Fruit fly (Drosophila melanogaster): ENCODE measurements around the gene Spn88Ea.

The Spn88Ea gene

dm6 chr3R:15206273-15206672 is at the start of gene Spn88Ea:
Spn88Ea (minus strand) TSS chr3R:15206447.
- TF ChIP-seq fd96Ca (GFP tag; IDR thresholded peaks at IDR 0.05), result no peak
- TF ChIP-seq rn (GFP tag; IDR thresholded peaks at IDR 0.05), result no peak
- TF ChIP-seq CG8301 (tag; optimal IDR thresholded peaks at IDR 0.05), result no peak
- TF ChIP-seq Ets98B (GFP tag; IDR thresholded peaks at IDR 0.05), result peak; percentile 40; the same call in 1 of the 2 replicates
- peak; percentile 20 for TF ChIP-seq EcR (GFP tag; optimal IDR thresholded peaks at IDR 0.05)
- no peak for TF ChIP-seq CG32121 (GFP tag; IDR thresholded peaks at IDR 0.05)

- no peak for TF ChIP-seq CG14655 (GFP tag; optimal IDR thresholded peaks at IDR 0.05)
- TF ChIP-seq Pif1B (GFP tag; optimal IDR thresholded peaks at IDR 0.05), result no peak
- TF ChIP-seq CG15710 (tag; optimal IDR thresholded peaks at IDR 0.05), result peak; percentile 74
- no peak for TF ChIP-seq CG13204 (GFP tag; optimal IDR thresholded peaks at IDR 0.05)
- no peak for TF ChIP-seq CG17806 (tag; optimal IDR thresholded peaks at IDR 0.05)
- no peak for TF ChIP-seq CG9948 (tag; optimal IDR thresholded peaks at IDR 0.05)
- TF ChIP-seq CG8159 (tag; optimal IDR thresholded peaks at IDR 0.05), result peak; percentile 62
- no peak for TF ChIP-seq CG10348 (GFP tag; IDR thresholded peaks at IDR 0.05)
- peak; percentile 72; the same call in 2 of the 3 replicates for TF ChIP-seq CG4496 (GFP tag; IDR thresholded peaks at IDR 0.05)
- TF ChIP-seq CG8301 (tag; optimal IDR thresholded peaks at IDR 0.05), result no peak
- TF ChIP-seq Pif1A (GFP tag; optimal IDR thresholded peaks at IDR 0.05), result no peak
- peak; percentile 70 for TF ChIP-seq CG32121 (GFP tag; IDR thresholded peaks at IDR 0.05)
- TF ChIP-seq fd96Ca (GFP tag; IDR thresholded peaks at IDR 0.05), result peak; percentile 67
- TF ChIP-seq CG12605 (GFP tag; IDR thresholded peaks at IDR 0.05), result peak; percentile 60
- TF ChIP-seq Ets98B (GFP tag; IDR thresholded peaks at IDR 0.05), result peak; percentile 81
- TF ChIP-seq EcR (GFP tag; optimal IDR thresholded peaks at IDR 0.05), result no peak
- no peak for TF ChIP-seq D1 (tag; optimal IDR thresholded peaks at IDR 0.05)
- TF ChIP-seq gl (tag; optimal IDR thresholded peaks at IDR 0.05), result no peak
- peak; percentile 56 for TF ChIP-seq rn (GFP tag; IDR thresholded peaks at IDR 0.05)
- no peak for TF ChIP-seq Snoo (tag; optimal IDR thresholded peaks at IDR 0.05)
- peak; percentile 40 for TF ChIP-seq CG34367 (tag; optimal IDR thresholded peaks at IDR 0.05)
Measured at dm6 chr3R:15250454-15250853, 44.2 kb upstream of the Spn88Ea start.

- no peak for TF ChIP-seq Pif1B (GFP tag; optimal IDR thresholded peaks at IDR 0.05)
- TF ChIP-seq Snoo (tag; optimal IDR thresholded peaks at IDR 0.05), result no peak
- no peak for TF ChIP-seq CG8159 (tag; optimal IDR thresholded peaks at IDR 0.05)
- no peak for TF ChIP-seq CG10348 (GFP tag; IDR thresholded peaks at IDR 0.05)
- no peak for TF ChIP-seq D1 (tag; optimal IDR thresholded peaks at IDR 0.05)
- TF ChIP-seq CG34367 (tag; optimal IDR thresholded peaks at IDR 0.05), result no peak
- no peak for TF ChIP-seq rn (GFP tag; IDR thresholded peaks at IDR 0.05)
- TF ChIP-seq gl (tag; optimal IDR thresholded peaks at IDR 0.05), result no peak
- TF ChIP-seq CG17806 (tag; optimal IDR thresholded peaks at IDR 0.05), result no peak
- no peak for TF ChIP-seq Pif1A (GFP tag; optimal IDR thresholded peaks at IDR 0.05)
- no peak for TF ChIP-seq EcR (GFP tag; optimal IDR thresholded peaks at IDR 0.05)
- no peak for TF ChIP-seq CG13204 (GFP tag; optimal IDR thresholded peaks at IDR 0.05)
- TF ChIP-seq Ets98B (GFP tag; IDR thresholded peaks at IDR 0.05), result no peak
- TF ChIP-seq CG32121 (GFP tag; IDR thresholded peaks at IDR 0.05), result no peak
- no peak for TF ChIP-seq CG14655 (GFP tag; optimal IDR thresholded peaks at IDR 0.05)
- no peak for TF ChIP-seq CG15710 (tag; optimal IDR thresholded peaks at IDR 0.05)
- TF ChIP-seq fd96Ca (GFP tag; IDR thresholded peaks at IDR 0.05), result no peak
Measured at dm6 chr3R:15249735-15250134, 43.5 kb upstream of the Spn88Ea start, which contains the start of gene CG42404. CG42404 (plus strand) TSS chr3R:15250094.

- no peak for TF ChIP-seq CG34367 (tag; optimal IDR thresholded peaks at IDR 0.05)
- TF ChIP-seq CG13204 (GFP tag; optimal IDR thresholded peaks at IDR 0.05), result no peak
- no peak for TF ChIP-seq D1 (tag; optimal IDR thresholded peaks at IDR 0.05)
- no peak for TF ChIP-seq CG14655 (GFP tag; optimal IDR thresholded peaks at IDR 0.05)
- no peak for TF ChIP-seq CG15710 (tag; optimal IDR thresholded peaks at IDR 0.05)
- no peak for TF ChIP-seq Pif1B (GFP tag; optimal IDR thresholded peaks at IDR 0.05)
- TF ChIP-seq CG4496 (GFP tag; IDR thresholded peaks at IDR 0.05), result no peak
- no peak for TF ChIP-seq fd96Ca (GFP tag; IDR thresholded peaks at IDR 0.05)
- no peak for TF ChIP-seq EcR (GFP tag; optimal IDR thresholded peaks at IDR 0.05)
Measured at dm6 chr3R:15249037-15249436, 42.8 kb upstream of the Spn88Ea start, which contains the start of gene Amt. Amt (minus strand) TSS chr3R:15249137.

dm6 chr3R:15246601-15247000 is 40.4 kb upstream of the Spn88Ea start:
- TF ChIP-seq CG12605 (GFP tag; IDR thresholded peaks at IDR 0.05) (no peak), CG8159 (tag; optimal IDR thresholded peaks at IDR 0.05) (peak; percentile 48)

- peak; percentile 53; the same call in 1 of the 3 replicates for TF ChIP-seq CG4496 (GFP tag; IDR thresholded peaks at IDR 0.05)
- no peak for TF ChIP-seq CG14655 (GFP tag; optimal IDR thresholded peaks at IDR 0.05)
- TF ChIP-seq CG32121 (GFP tag; IDR thresholded peaks at IDR 0.05), result 0 out of 2 replicates have a peak, but pooled peaks have one; percentile 46
- peak; percentile 71 for TF ChIP-seq EcR (GFP tag; optimal IDR thresholded peaks at IDR 0.05)
- no peak for TF ChIP-seq CG13204 (GFP tag; optimal IDR thresholded peaks at IDR 0.05)
- TF ChIP-seq CG8159 (tag; optimal IDR thresholded peaks at IDR 0.05), result peak; percentile 7
- TF ChIP-seq CG12605 (GFP tag; IDR thresholded peaks at IDR 0.05), result peak; percentile 45; the same call in 1 of the 2 replicates
- no peak for TF ChIP-seq Pif1A (GFP tag; optimal IDR thresholded peaks at IDR 0.05)
- peak; percentile 48 for TF ChIP-seq Pif1B (GFP tag; optimal IDR thresholded peaks at IDR 0.05)
- no peak for TF ChIP-seq CG17806 (tag; optimal IDR thresholded peaks at IDR 0.05)
Measured at dm6 chr3R:15243452-15243851, 37.2 kb upstream of the Spn88Ea start.

dm6 chr3R:15243046-15243356 is 36.8 kb upstream of the Spn88Ea start:
- no peak for TF ChIP-seq CG8159 (tag; optimal IDR thresholded peaks at IDR 0.05)
- TF ChIP-seq CG9948 (tag; optimal IDR thresholded peaks at IDR 0.05), result no peak
- TF ChIP-seq Pif1A (GFP tag; optimal IDR thresholded peaks at IDR 0.05), result no peak
- TF ChIP-seq CG15710 (tag; optimal IDR thresholded peaks at IDR 0.05), result no peak
- no peak for TF ChIP-seq gl (tag; optimal IDR thresholded peaks at IDR 0.05)
- TF ChIP-seq CG8301 (tag; optimal IDR thresholded peaks at IDR 0.05), result no peak

All from whole organism, pupa.